Worm (Caenorhabditis elegans): Measurements from ENCODE around the gene Y102A11A.2.

DNA sequence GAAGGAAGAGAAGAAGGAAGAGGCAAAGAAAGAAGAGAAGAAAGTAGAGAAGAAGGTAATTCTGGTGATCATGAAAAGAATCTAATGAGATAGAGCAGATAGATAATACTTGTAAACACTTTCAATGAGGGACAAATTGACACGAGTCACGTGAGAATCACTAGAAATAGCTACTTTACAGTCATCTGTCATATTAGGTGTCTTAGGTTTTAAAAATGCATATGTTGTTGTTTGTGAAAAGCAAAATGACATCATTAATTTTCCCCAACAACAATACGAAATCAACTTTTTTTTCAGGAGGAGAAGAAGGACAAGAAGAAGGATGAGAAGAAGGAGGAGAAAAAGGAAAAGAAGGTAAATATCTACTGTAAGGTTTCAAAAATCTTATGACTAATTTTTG lies 48.7 kb downstream of the Y102A11A.2 start:
- TF ChIP-seq mab-5 (tag; optimal IDR thresholded peaks at IDR 0.05): no peak
- TF ChIP-seq ceh-39 (tag; optimal IDR thresholded peaks at IDR 0.05): no peak
- no peak for TF ChIP-seq pha-4 (tag; optimal IDR thresholded peaks at IDR 0.05)
- no peak for TF ChIP-seq unc-39 (tag; optimal IDR thresholded peaks at IDR 0.05)
- TF ChIP-seq lin-13 (tag; optimal IDR thresholded peaks at IDR 0.05): no peak
- TF ChIP-seq mep-1 (tag; optimal IDR thresholded peaks at IDR 0.05): no peak
